Fruit fly (Drosophila melanogaster): ENCODE measurements around the gene mtd.
A peak's percentile ranks its signal among the peaks of the same experiment; 100 is the strongest.

mtd gene

dm6 chr3R:5283360-5283963 is 66.8 kb downstream of the mtd start (continued):
- TF ChIP-seq insv (GFP tag; optimal IDR thresholded peaks at IDR 0.05): peak; percentile 7 to 66
- peak; percentile 90 for TF ChIP-seq jumu (GFP tag; optimal IDR thresholded peaks at IDR 0.05)
- no peak for TF ChIP-seq Scr (GFP tag; IDR thresholded peaks at IDR 0.05; ENCODE audit: partially characterized antibody)
- peak; percentile 92 for TF ChIP-seq CG12104 (GFP tag; optimal IDR thresholded peaks at IDR 0.05)
- TF ChIP-seq H15 (GFP tag; IDR thresholded peaks at IDR 0.05): peak; percentile 75; the same call in 2 of the 3 replicates
- TF ChIP-seq dmrt11E (tag; optimal IDR thresholded peaks at IDR 0.05): peak; percentile 54
- TF ChIP-seq CG11696 (GFP tag; IDR thresholded peaks at IDR 0.05): peak; percentile 64
- no peak for TF ChIP-seq CG9797 (GFP tag; optimal IDR thresholded peaks at IDR 0.05)
- no peak for TF ChIP-seq D (optimal IDR thresholded peaks at IDR 0.05)
- TF ChIP-seq D (GFP tag; optimal IDR thresholded peaks at IDR 0.05): peak; percentile 92
- TF ChIP-seq Hand (GFP tag; optimal IDR thresholded peaks at IDR 0.05): peak; percentile 91
- peak; percentile 92 for TF ChIP-seq dysf (GFP tag; IDR thresholded peaks at IDR 0.05)
- TF ChIP-seq CG32772 (GFP tag; IDR thresholded peaks at IDR 0.05): peak; percentile 78
- peak; percentile 44; the same call in 1 of the 2 replicates for TF ChIP-seq peb (GFP tag; IDR thresholded peaks at IDR 0.05)
- no peak for TF ChIP-seq tna (GFP tag; IDR thresholded peaks at IDR 0.05; ENCODE audit: partially characterized antibody)
- peak; percentile 96 for TF ChIP-seq CG2678 (tag; optimal IDR thresholded peaks at IDR 0.05)
- peak; percentile 87 for TF ChIP-seq scrt (GFP tag; optimal IDR thresholded peaks at IDR 0.05)
- TF ChIP-seq nerfin-1 (tag; optimal IDR thresholded peaks at IDR 0.05): peak; percentile 88
- no peak for TF ChIP-seq nerfin-2 (GFP tag; IDR thresholded peaks at IDR 0.05; ENCODE audit: partially characterized antibody)
- TF ChIP-seq h (optimal IDR thresholded peaks at IDR 0.05): no peak
- peak; percentile 87 for TF ChIP-seq CG1792 (GFP tag; optimal IDR thresholded peaks at IDR 0.05)
- peak; percentile 99 for TF ChIP-seq CG11504 (tag; optimal IDR thresholded peaks at IDR 0.05)
- peak; percentile 90 for TF ChIP-seq gcm (GFP tag; optimal IDR thresholded peaks at IDR 0.05)
- TF ChIP-seq Max (GFP tag; optimal IDR thresholded peaks at IDR 0.05): peak; percentile 90
- no peak for TF ChIP-seq tll (GFP tag; optimal IDR thresholded peaks at IDR 0.05)
- TF ChIP-seq CG5245 (GFP tag; optimal IDR thresholded peaks at IDR 0.05): peak; percentile 70
- 0 out of 2 replicates have a peak, but pooled peaks have one; percentile 40 for TF ChIP-seq Doc2 (GFP tag; IDR thresholded peaks at IDR 0.05)
- peak; percentile 92 for TF ChIP-seq CG17829 (tag; optimal IDR thresholded peaks at IDR 0.05)
- peak; percentile 77 for TF ChIP-seq mirr (GFP tag; optimal IDR thresholded peaks at IDR 0.05)
- TF ChIP-seq ewg (GFP tag; optimal IDR thresholded peaks at IDR 0.05): peak; percentile 78
- TF ChIP-seq so (GFP tag; IDR thresholded peaks at IDR 0.05): peak; percentile 61; the same call in 2 of the 3 replicates
- peak; percentile 96 for TF ChIP-seq CG30403 (GFP tag; optimal IDR thresholded peaks at IDR 0.05)
- TF ChIP-seq Camta (GFP tag; optimal IDR thresholded peaks at IDR 0.05): peak; percentile 86
- TF ChIP-seq chm (GFP tag; IDR thresholded peaks at IDR 0.05): peak; percentile 72
- TF ChIP-seq tx (GFP tag; optimal IDR thresholded peaks at IDR 0.05): peak; percentile 89
- no peak for TF ChIP-seq Trl (optimal IDR thresholded peaks at IDR 0.05)
- TF ChIP-seq Trl (GFP tag; optimal IDR thresholded peaks at IDR 0.05): peak; percentile 88
- TF ChIP-seq CG10147 (GFP tag; optimal IDR thresholded peaks at IDR 0.05): peak; percentile 93
- peak; percentile 76 for TF ChIP-seq E2f1 (GFP tag; IDR thresholded peaks at IDR 0.05)
- peak; percentile 52 for TF ChIP-seq CG3065 (GFP tag; optimal IDR thresholded peaks at IDR 0.05)
- no peak for TF ChIP-seq CkIIα-i1 (GFP tag; IDR thresholded peaks at IDR 0.05)
- TF ChIP-seq CrebB (tag; optimal IDR thresholded peaks at IDR 0.05): peak; percentile 83
- peak; percentile 86 for TF ChIP-seq CG11723 (GFP tag; optimal IDR thresholded peaks at IDR 0.05)
- TF ChIP-seq CG17568 (GFP tag; optimal IDR thresholded peaks at IDR 0.05): peak; percentile 61
- TF ChIP-seq CG2129 (GFP tag; IDR thresholded peaks at IDR 0.05; ENCODE audit: partially characterized antibody): no peak
- TF ChIP-seq otp (GFP tag; IDR thresholded peaks at IDR 0.05): no peak; the same call in 1 of the 3 replicates
- TF ChIP-seq CG3281 (GFP tag; optimal IDR thresholded peaks at IDR 0.05): peak; percentile 95
- no peak for TF ChIP-seq gfzf (GFP tag; optimal IDR thresholded peaks at IDR 0.05)
- no peak for TF ChIP-seq Dp (GFP tag; optimal IDR thresholded peaks at IDR 0.05)
- no peak for TF ChIP-seq mld (GFP tag; IDR thresholded peaks at IDR 0.05; ENCODE audit: partially characterized antibody)

All from whole organism, embryonic.